Worm (Caenorhabditis elegans) whole organism, young adult: ENCODE results near the gene C52G5.3.

Experiments used
- F37B4.10 ChIP-seq: fragments of 200-800 bp; sonication (Bioruptor generic); IDR thresholded peaks from 2 replicates; pipeline ENCODE4 v1.3.6; 2022; ENCODE audit warnings: missing genetic modification characterization, missing compliant biosample characterization
- T07F8.4 ChIP-seq: sonication (generic microtip); optimal IDR thresholded peaks from 2 replicates; lab custom pipeline; 2016; ENCODE audit warnings: mild to moderate bottlenecking, missing genetic modification characterization, moderate library complexity, missing compliant biosample characterization
- Y67H2A.10 ChIP-seq: fragments of 200-800 bp; sonication (Bioruptor generic); conservative IDR thresholded peaks from 2 replicates; pipeline ENCODE4 v1.3.6; 2022; ENCODE audit warnings: missing genetic modification reagents, missing genetic modification characterization, missing compliant biosample characterization
- egrh-3 ChIP-seq: fragments of 200-800 bp; sonication (Bioruptor generic); IDR thresholded peaks from 2 replicates; pipeline ENCODE4 v1.3.6; 2022; ENCODE audit warnings: missing genetic modification reagents, missing genetic modification characterization, missing compliant biosample characterization
- snpc-3.4 ChIP-seq: sonication (generic microtip); optimal IDR thresholded peaks from 2 replicates; lab custom pipeline; 2017; ENCODE audit warnings: missing genetic modification characterization, mild to moderate bottlenecking, missing compliant biosample characterization, antibody characterized with exemption, moderate library complexity, missing genotype, missing genetic modification reagents

Gene C52G5.3

ce11 chrX:12799831-12800230 lies 46.1 kb downstream of the C52G5.3 start:
- TF ChIP-seq egrh-3: no peak
- TF ChIP-seq F37B4.10: no peak
- TF ChIP-seq Y67H2A.10 (GFP tag; lab: Robert Waterston, UW): no peak
- no peak for TF ChIP-seq T07F8.4 (tag; lab: Kevin White, UChicago)
- no peak for TF ChIP-seq snpc-3.4
